Worm (Caenorhabditis elegans) whole organism, mixed stage, embryonic: ENCODE data around the gene nhr-134.
A peak's percentile ranks its signal among the peaks of the same experiment; 100 is the strongest.

ENCODE experiments used
- bed-3 ChIP-seq: fragments of 200-800 bp; sonication (Bioruptor generic); optimal IDR thresholded peaks from 3 replicates; lab custom pipeline; 2018; ENCODE audit warnings: mild to moderate bottlenecking, missing genetic modification characterization, moderate library complexity, missing compliant biosample characterization
- ceh-39 ChIP-seq: fragments of 150-350 bp; optimal IDR thresholded peaks from 2 replicates; lab custom pipeline; 2014; ENCODE audit warnings: missing biosample characterization, missing genetic modification characterization
- ceh-43 ChIP-seq: fragments of 200-800 bp; sonication (Bioruptor generic); optimal IDR thresholded peaks from 2 replicates; lab custom pipeline; 2018; ENCODE audit warnings: mild to moderate bottlenecking, missing genetic modification characterization, moderate library complexity, missing compliant biosample characterization
- ceh-83 ChIP-seq: fragments of 200-800 bp; sonication (Bioruptor generic); optimal IDR thresholded peaks from 2 replicates; lab custom pipeline; 2018; ENCODE audit warnings: mild to moderate bottlenecking, missing genetic modification characterization, missing compliant biosample characterization
- ces-1 ChIP-seq: fragments of 150-350 bp; optimal IDR thresholded peaks from 2 replicates; lab custom pipeline; 2014; ENCODE audit warnings: missing biosample characterization, missing genetic modification reagents, missing genetic modification characterization
- cnd-1 ChIP-seq: fragments of 200-800 bp; sonication (Bioruptor generic); optimal IDR thresholded peaks from 2 replicates; lab custom pipeline; 2018; ENCODE audit warnings: mild to moderate bottlenecking, missing genetic modification characterization, missing compliant biosample characterization
- elt-1 ChIP-seq: sonication (generic microtip); optimal IDR thresholded peaks from 2 replicates; lab custom pipeline; 2017; ENCODE audit warnings: missing genetic modification characterization, mild to moderate bottlenecking, missing compliant biosample characterization, antibody characterized with exemption, moderate library complexity, borderline replicate concordance; ENCODE audit not compliant: insufficient read depth
- elt-3 ChIP-seq: fragments of 150-350 bp; optimal IDR thresholded peaks from 2 replicates; lab custom pipeline; 2014; ENCODE audit warnings: missing biosample characterization, missing genetic modification characterization
- flh-1 ChIP-seq: fragments of 200-800 bp; sonication (Bioruptor generic); optimal IDR thresholded peaks from 2 replicates; lab custom pipeline; 2018; ENCODE audit warnings: mild to moderate bottlenecking, missing genetic modification characterization, moderate library complexity, missing compliant biosample characterization
- ham-2 ChIP-seq: fragments of 200-800 bp; sonication (Bioruptor generic); optimal IDR thresholded peaks from 2 replicates; lab custom pipeline; 2018; ENCODE audit warnings: mild to moderate bottlenecking, missing genetic modification characterization, missing compliant biosample characterization
- hlh-1 ChIP-seq: fragments of 150-350 bp; optimal IDR thresholded peaks from 2 replicates; lab custom pipeline; 2014; ENCODE audit warnings: missing biosample characterization, missing genetic modification reagents, missing genetic modification characterization
- lin-13 ChIP-seq: fragments of 150-350 bp; optimal IDR thresholded peaks from 2 replicates; lab custom pipeline; 2014; ENCODE audit warnings: missing biosample characterization, missing genetic modification characterization
- lin-32 ChIP-seq: fragments of 200-800 bp; sonication (Bioruptor generic); optimal IDR thresholded peaks from 2 replicates; lab custom pipeline; 2018; ENCODE audit warnings: mild to moderate bottlenecking, missing genetic modification characterization, missing compliant biosample characterization
- lsy-2 ChIP-seq: fragments of 150-350 bp; optimal IDR thresholded peaks from 2 replicates; lab custom pipeline; 2014; ENCODE audit warnings: missing biosample characterization, missing genetic modification characterization
- mab-5 ChIP-seq: fragments of 150-350 bp; optimal IDR thresholded peaks from 2 replicates; lab custom pipeline; 2014; ENCODE audit warnings: missing biosample characterization, missing genetic modification characterization
- mep-1 ChIP-seq: fragments of 150-350 bp; optimal IDR thresholded peaks from 2 replicates; lab custom pipeline; 2017; ENCODE audit warnings: missing biosample characterization, missing genetic modification reagents, missing genetic modification characterization, inconsistent platforms
- mls-2 ChIP-seq: sonication (generic microtip); optimal IDR thresholded peaks from 2 replicates; lab custom pipeline; 2016; ENCODE audit warnings: mild to moderate bottlenecking, missing genetic modification characterization, moderate library complexity, missing compliant biosample characterization
- nhr-12 ChIP-seq: fragments of 150-350 bp; optimal IDR thresholded peaks from 2 replicates; lab custom pipeline; 2014; ENCODE audit warnings: missing biosample characterization, missing genetic modification characterization
- nhr-2 ChIP-seq: fragments of 150-350 bp; optimal IDR thresholded peaks from 2 replicates; lab custom pipeline; 2014; ENCODE audit warnings: missing biosample characterization, missing genetic modification characterization
- nhr-237 ChIP-seq: fragments of 150-350 bp; optimal IDR thresholded peaks from 2 replicates; lab custom pipeline; 2014; ENCODE audit warnings: missing biosample characterization, missing genetic modification characterization
- nhr-28 ChIP-seq: fragments of 150-350 bp; optimal IDR thresholded peaks from 2 replicates; lab custom pipeline; 2014; ENCODE audit warnings: missing biosample characterization, missing genetic modification characterization
- nhr-76 ChIP-seq: sonication (generic microtip); optimal IDR thresholded peaks from 2 replicates; lab custom pipeline; 2017; ENCODE audit warnings: missing biosample characterization, missing genetic modification characterization
- pha-4 ChIP-seq: fragments of 150-350 bp; optimal IDR thresholded peaks from 2 replicates; lab custom pipeline; 2018; ENCODE audit warnings: missing biosample characterization, missing genetic modification reagents, missing genetic modification characterization
- sem-2 ChIP-seq: fragments of 200-800 bp; sonication (Bioruptor generic); optimal IDR thresholded peaks from 2 replicates; lab custom pipeline; 2018; ENCODE audit warnings: mild to moderate bottlenecking, missing genetic modification characterization, missing compliant biosample characterization
- snpc-4 ChIP-seq: fragments of 150-350 bp; optimal IDR thresholded peaks from 2 replicates; lab custom pipeline; 2014; ENCODE audit warnings: missing biosample characterization, missing genetic modification characterization
- sptf-1 ChIP-seq: sonication (generic microtip); optimal IDR thresholded peaks from 2 replicates; lab custom pipeline; 2017; ENCODE audit warnings: mild to moderate bottlenecking, missing genetic modification characterization, moderate library complexity, missing compliant biosample characterization
- tbx-8 ChIP-seq: fragments of 200-800 bp; sonication (Bioruptor generic); optimal IDR thresholded peaks from 2 replicates; lab custom pipeline; 2018; ENCODE audit warnings: mild to moderate bottlenecking, missing genetic modification characterization, moderate library complexity, missing compliant biosample characterization
- unc-120 ChIP-seq: sonication (generic microtip); optimal IDR thresholded peaks from 2 replicates; lab custom pipeline; 2017; ENCODE audit warnings: missing genetic modification characterization, missing compliant biosample characterization; ENCODE audit not compliant: poor library complexity, severe bottlenecking
- unc-62 ChIP-seq: fragments of 150-350 bp; optimal IDR thresholded peaks from 2 replicates; lab custom pipeline; 2014; ENCODE audit warnings: missing biosample characterization, missing genetic modification reagents, missing genetic modification characterization
- zip-8 ChIP-seq: fragments of 150-350 bp; optimal IDR thresholded peaks from 2 replicates; lab custom pipeline; 2014; ENCODE audit warnings: missing biosample characterization, missing genetic modification characterization
- ztf-11 ChIP-seq: fragments of 150-350 bp; optimal IDR thresholded peaks from 2 replicates; lab custom pipeline; 2014; ENCODE audit warnings: missing biosample characterization, missing genetic modification characterization

Gene nhr-134

ce11 chrV:2271750-2272149 is 40.7 kb downstream of the nhr-134 start, which contains the start of gene Y5H2A.1:
Y5H2A.1 (minus strand) TSS chrV:2271850.
- no peak for TF ChIP-seq sem-2
- no peak for TF ChIP-seq ceh-39 (tag; lab: Kevin White, UChicago)
- no peak for TF ChIP-seq cnd-1 (tag; lab: Kevin White, UChicago)
- TF ChIP-seq nhr-76 = no peak
- no peak for TF ChIP-seq nhr-237 (tag; lab: Kevin White, UChicago)
- TF ChIP-seq nhr-2 (tag; lab: Kevin White, UChicago) = no peak
- no peak for TF ChIP-seq lin-32 (GFP tag; lab: Kevin White, UChicago)
- no peak for TF ChIP-seq zip-8 (tag; lab: Kevin White, UChicago)
- TF ChIP-seq nhr-28 = no peak
- TF ChIP-seq sptf-1 (tag; lab: Kevin White, UChicago) = no peak
- TF ChIP-seq elt-1 = no peak
- no peak for TF ChIP-seq hlh-1 (tag; lab: Kevin White, UChicago)
- no peak for TF ChIP-seq tbx-8
- no peak for TF ChIP-seq lin-13
- no peak for TF ChIP-seq ham-2
- no peak for TF ChIP-seq mab-5 (tag; lab: Kevin White, UChicago)
- no peak for TF ChIP-seq snpc-4 (tag; lab: Kevin White, UChicago)
- TF ChIP-seq lsy-2 (tag; lab: Kevin White, UChicago) = no peak
- no peak for TF ChIP-seq ceh-83 (GFP tag; lab: Kevin White, UChicago)
- no peak for TF ChIP-seq mls-2 (tag; lab: Kevin White, UChicago)
- TF ChIP-seq, all 35 proteins: peak for 0

ce11 chrV:2274253-2274892 is 43.4 kb downstream of the nhr-134 start, which contains the start of the genes Y5H2A.4 and abu-4:
Y5H2A.4 (minus strand) TSS chrV:2274353.
abu-4 (plus strand) TSS chrV:2274842.
- TF ChIP-seq ceh-43 (GFP tag; lab: Kevin White, UChicago) = no peak
- TF ChIP-seq mab-5 (tag; lab: Kevin White, UChicago) = no peak
- no peak for TF ChIP-seq cnd-1 (tag; lab: Kevin White, UChicago)
- TF ChIP-seq ztf-11 = no peak
- no peak for TF ChIP-seq lsy-2 (tag; lab: Kevin White, UChicago)
- no peak for TF ChIP-seq unc-120 (tag; lab: Kevin White, UChicago)
- no peak for TF ChIP-seq elt-3 (tag; lab: Kevin White, UChicago)
- TF ChIP-seq bed-3 = no peak
- TF ChIP-seq lin-32 (GFP tag; lab: Kevin White, UChicago) = no peak
- TF ChIP-seq ces-1 (GFP tag; lab: Kevin White, UChicago) = no peak
- no peak for TF ChIP-seq elt-1
- no peak for TF ChIP-seq lin-13
- no peak for TF ChIP-seq nhr-28

ce11 chrV:2277260-2277659 is 46.2 kb downstream of the nhr-134 start:
- TF ChIP-seq snpc-4 (tag; lab: Kevin White, UChicago) = no peak
- TF ChIP-seq lin-13 = no peak
- TF ChIP-seq zip-8 (tag; lab: Kevin White, UChicago) = no peak
- TF ChIP-seq bed-3 = no peak
- no peak for TF ChIP-seq nhr-76
- no peak for TF ChIP-seq mep-1 (tag; lab: Kevin White, UChicago)
- TF ChIP-seq elt-3 (tag; lab: Kevin White, UChicago) = no peak
- TF ChIP-seq ces-1 (GFP tag; lab: Kevin White, UChicago) = no peak
- TF ChIP-seq ceh-83 (GFP tag; lab: Kevin White, UChicago) = no peak
- TF ChIP-seq mab-5 (tag; lab: Kevin White, UChicago) = no peak
- TF ChIP-seq lin-32 (GFP tag; lab: Kevin White, UChicago) = no peak
- TF ChIP-seq unc-120 (tag; lab: Kevin White, UChicago) = no peak
- TF ChIP-seq cnd-1 (tag; lab: Kevin White, UChicago) = no peak
- TF ChIP-seq tbx-8 = no peak
- TF ChIP-seq, all 35 proteins: peak for 0

ce11 chrV:2278052-2278451 is 47.0 kb downstream of the nhr-134 start, which contains the start of gene nhr-59:
nhr-59 (minus strand) TSS chrV:2278265.
- TF ChIP-seq flh-1 (no peak), elt-3 (tag; lab: Kevin White, UChicago) (no peak), cnd-1 (tag; lab: Kevin White, UChicago) (no peak), ces-1 (GFP tag; lab: Kevin White, UChicago) (peak; percentile 19), hlh-1 (tag; lab: Kevin White, UChicago) (no peak)

- peak; percentile 6 for TF ChIP-seq mls-2 (tag; lab: Kevin White, UChicago)
- peak; percentile 41 for TF ChIP-seq pha-4 (tag; lab: Kevin White, UChicago)
- no peak for TF ChIP-seq unc-62 (GFP tag; lab: Kevin White, UChicago)
- TF ChIP-seq nhr-12 (tag; lab: Kevin White, UChicago) = no peak
- peak; percentile 50 for TF ChIP-seq ces-1 (GFP tag; lab: Kevin White, UChicago)
- no peak for TF ChIP-seq lin-32 (GFP tag; lab: Kevin White, UChicago)
Measured at ce11 chrV:2278543-2278942, 47.5 kb downstream of the nhr-134 start, which contains the start of gene fbxa-137. fbxa-137 (plus strand) TSS chrV:2278816.
